Fruit fly (Drosophila melanogaster): ENCODE measurements around the gene Hem.

Gene Hem

DNA sequence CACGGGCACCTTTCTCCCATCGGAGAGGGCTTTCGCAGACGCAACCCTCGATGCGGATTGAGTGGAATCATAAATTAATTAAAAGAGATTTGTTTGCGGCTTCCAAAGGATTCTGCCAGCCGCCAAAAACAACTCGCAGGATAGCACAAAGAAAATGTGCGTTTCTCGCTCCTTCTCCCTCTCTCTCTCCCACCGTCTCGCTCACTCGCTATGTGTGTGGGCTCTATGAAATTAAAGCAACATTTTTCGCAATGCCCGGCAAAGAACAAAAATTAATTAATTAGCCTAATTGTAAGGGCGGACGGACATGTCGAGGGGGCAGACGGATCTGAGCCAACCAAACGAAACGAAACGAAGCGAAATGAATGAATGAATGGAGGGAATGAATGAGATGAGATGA lies 50.3 kb downstream of the Hem start:
- no peak for TF ChIP-seq CG8478 (optimal IDR thresholded peaks at IDR 0.05)
- TF ChIP-seq psq (optimal IDR thresholded peaks at IDR 0.05), result no peak
- TF ChIP-seq pan (optimal IDR thresholded peaks at IDR 0.05), result no peak
- TF ChIP-seq usp (GFP tag; optimal IDR thresholded peaks at IDR 0.05), result no peak
- no peak for TF ChIP-seq Dll (optimal IDR thresholded peaks at IDR 0.05)
- no peak for TF ChIP-seq EcR (GFP tag; optimal IDR thresholded peaks at IDR 0.05)

All from whole organism.